Worm (Caenorhabditis elegans): ENCODE measurements around the gene srd-42.

srd-42 gene

DNA sequence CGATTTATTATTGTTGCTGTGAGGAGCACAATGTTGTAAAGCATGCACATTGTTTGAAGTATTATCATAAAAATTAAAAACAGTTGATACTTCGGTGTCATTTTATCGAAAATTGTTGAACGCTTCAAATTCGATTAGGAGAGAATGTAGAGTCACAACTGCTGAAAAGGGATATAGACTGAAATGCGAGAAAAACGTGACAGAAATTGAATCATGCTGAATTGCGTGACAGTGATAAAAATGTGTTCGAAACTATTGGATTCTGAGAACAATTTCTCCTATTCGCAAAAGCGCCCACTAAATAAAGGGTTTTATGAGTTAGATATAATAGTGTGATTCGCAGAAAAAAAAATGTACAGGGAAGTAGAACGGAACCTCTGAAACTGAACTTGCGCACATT, 5.5 kb upstream of the srd-42 start, which contains the start of gene srxa-8:
srxa-8 (minus strand) TSS at position 101 of the 400 bp plus-strand sequence.
- TF ChIP-seq nhr-11 (tag; optimal IDR thresholded peaks at IDR 0.05) (no peak), ama-1 (optimal IDR thresholded peaks at IDR 0.05) (no peak), nhr-23 (tag; optimal IDR thresholded peaks at IDR 0.05) (no peak), egl-27 (tag; optimal IDR thresholded peaks at IDR 0.05) (no peak), ztf-4 (tag; optimal IDR thresholded peaks at IDR 0.05) (no peak), jun-1 (tag; optimal IDR thresholded peaks at IDR 0.05) (no peak), elt-1 (tag; optimal IDR thresholded peaks at IDR 0.05) (no peak)

ce11 chrX:13307852-13308251, 4.6 kb upstream of the srd-42 start:
- no peak for TF ChIP-seq tbx-2 (tag; optimal IDR thresholded peaks at IDR 0.05)
- no peak for TF ChIP-seq nhr-76 (tag; optimal IDR thresholded peaks at IDR 0.05)
- no peak for TF ChIP-seq unc-62 (GFP tag; optimal IDR thresholded peaks at IDR 0.05)
- TF ChIP-seq fkh-2 (tag; optimal IDR thresholded peaks at IDR 0.05), result no peak
- TF ChIP-seq unc-39 (tag; optimal IDR thresholded peaks at IDR 0.05), result no peak
- TF ChIP-seq nhr-25 (tag; optimal IDR thresholded peaks at IDR 0.05), result no peak
- no peak for TF ChIP-seq ceh-82 (tag; optimal IDR thresholded peaks at IDR 0.05)
- peak; percentile 7 for TF ChIP-seq nhr-43 (tag; optimal IDR thresholded peaks at IDR 0.05; ENCODE audit: poor library complexity, severe bottlenecking)
- no peak for TF ChIP-seq ceh-16 (tag; optimal IDR thresholded peaks at IDR 0.05)
- no peak for TF ChIP-seq jun-1 (tag; optimal IDR thresholded peaks at IDR 0.05)
- no peak for TF ChIP-seq ceh-28 (tag; optimal IDR thresholded peaks at IDR 0.05)
- TF ChIP-seq pqm-1 (tag; optimal IDR thresholded peaks at IDR 0.05), result no peak
- no peak for TF ChIP-seq nhr-11 (tag; optimal IDR thresholded peaks at IDR 0.05)
- peak; percentile 8 for TF ChIP-seq nfya-1 (tag; optimal IDR thresholded peaks at IDR 0.05; ENCODE audit: insufficient read depth)
- TF ChIP-seq fos-1 (tag; optimal IDR thresholded peaks at IDR 0.05), result no peak
- TF ChIP-seq nhr-67 (tag; optimal IDR thresholded peaks at IDR 0.05), result no peak
- TF ChIP-seq sea-2 (GFP tag; optimal IDR thresholded peaks at IDR 0.05), result no peak

DNA sequence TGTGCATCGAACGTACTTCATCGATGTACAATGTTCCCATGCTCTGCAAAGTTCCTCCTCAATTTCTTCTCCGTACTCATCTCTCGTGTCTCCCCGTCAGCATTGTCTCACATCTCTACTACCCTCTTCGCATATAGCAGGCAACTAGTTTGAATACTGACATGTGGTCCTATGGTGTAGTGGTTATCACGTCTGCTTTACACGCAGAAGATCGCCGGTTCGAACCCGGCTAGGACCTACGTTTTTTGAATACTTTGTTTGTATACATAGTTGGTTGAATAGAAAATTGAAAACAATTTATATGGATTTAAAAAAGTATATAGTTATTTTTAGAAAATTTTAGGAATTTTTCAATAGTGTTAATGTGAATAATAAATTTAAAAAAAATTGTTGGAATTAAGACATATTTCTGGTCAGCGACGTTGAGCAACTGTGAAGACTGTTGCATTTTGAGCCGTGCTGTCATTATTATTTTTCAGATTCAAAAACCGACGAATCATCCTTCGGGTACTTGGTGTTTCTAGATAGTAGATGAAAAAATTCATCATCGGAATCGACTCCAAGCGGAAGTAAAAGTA, 3.7 kb upstream of the srd-42 start:
- TF ChIP-seq fkh-10 (GFP tag; optimal IDR thresholded peaks at IDR 0.05) (peak; percentile 25), tbx-2 (tag; optimal IDR thresholded peaks at IDR 0.05) (peak; percentile 83), fos-1 (tag; optimal IDR thresholded peaks at IDR 0.05) (no peak), nhr-23 (tag; optimal IDR thresholded peaks at IDR 0.05) (no peak), nhr-43 (tag; optimal IDR thresholded peaks at IDR 0.05; ENCODE audit: poor library complexity, severe bottlenecking) (peak; percentile 85), eor-1 (tag; optimal IDR thresholded peaks at IDR 0.05) (peak in 1 of 2 experiments; percentile 42), elt-2 (tag; optimal IDR thresholded peaks at IDR 0.05) (peak; percentile 55), ceh-16 (tag; optimal IDR thresholded peaks at IDR 0.05) (no peak), egl-27 (tag; optimal IDR thresholded peaks at IDR 0.05) (peak; percentile 83), ceh-28 (tag; optimal IDR thresholded peaks at IDR 0.05) (peak; percentile 14), nfya-1 (tag; optimal IDR thresholded peaks at IDR 0.05; ENCODE audit: insufficient read depth) (peak; percentile 68), nhr-11 (tag; optimal IDR thresholded peaks at IDR 0.05) (no peak), daf-12 (tag; optimal IDR thresholded peaks at IDR 0.05) (no peak), snpc-4 (tag; optimal IDR thresholded peaks at IDR 0.05) (peak; percentile 36), ama-1 (optimal IDR thresholded peaks at IDR 0.05) (no peak), pqm-1 (tag; optimal IDR thresholded peaks at IDR 0.05) (peak; percentile 1), skn-1 (tag; optimal IDR thresholded peaks at IDR 0.05) (peak; percentile 48), egl-5 (tag; optimal IDR thresholded peaks at IDR 0.05) (peak; percentile 54), jun-1 (tag; optimal IDR thresholded peaks at IDR 0.05) (peak; percentile 76), nhr-25 (tag; optimal IDR thresholded peaks at IDR 0.05) (peak; percentile 19), unc-62 (GFP tag; optimal IDR thresholded peaks at IDR 0.05) (peak; percentile 65), mdl-1 (tag; optimal IDR thresholded peaks at IDR 0.05) (no peak), lin-39 (tag; optimal IDR thresholded peaks at IDR 0.05) (peak; percentile 75), hmg-11 (tag; optimal IDR thresholded peaks at IDR 0.05) (no peak), mml-1 (tag; optimal IDR thresholded peaks at IDR 0.05) (no peak), ceh-9 (tag; optimal IDR thresholded peaks at IDR 0.05) (peak; percentile 34), ceh-82 (tag; optimal IDR thresholded peaks at IDR 0.05) (peak; percentile 64), lsy-12 (tag; optimal IDR thresholded peaks at IDR 0.05) (peak; percentile 95), lin-15B (tag; optimal IDR thresholded peaks at IDR 0.05) (peak; percentile 36)

DNA sequence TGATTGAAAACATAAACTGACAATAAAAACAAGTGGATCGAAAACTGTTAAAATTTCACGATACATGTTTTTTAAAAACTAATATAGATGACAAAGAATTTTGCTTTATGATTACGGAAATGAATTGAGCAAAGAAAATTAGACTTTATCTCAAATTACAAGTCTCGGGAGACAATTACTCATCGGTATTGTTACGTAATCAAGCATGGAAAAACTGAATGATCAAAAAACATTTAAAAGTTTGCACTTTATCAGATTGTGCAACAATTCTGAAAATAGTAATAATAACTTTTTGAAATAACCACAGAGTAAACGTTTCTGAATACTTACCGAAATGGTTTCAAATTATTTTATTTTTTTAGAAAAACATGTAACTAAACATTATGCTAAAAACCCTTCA, 2.5 kb upstream of the srd-42 start, which contains the start of gene srd-43:
srd-43 (minus strand) TSS at position 66 of the 400 bp plus-strand sequence.
- TF ChIP-seq nhr-11 (tag; optimal IDR thresholded peaks at IDR 0.05) (no peak), mml-1 (tag; optimal IDR thresholded peaks at IDR 0.05) (no peak), ama-1 (optimal IDR thresholded peaks at IDR 0.05) (no peak), nfya-1 (tag; optimal IDR thresholded peaks at IDR 0.05; ENCODE audit: insufficient read depth) (no peak), aly-2 (tag; optimal IDR thresholded peaks at IDR 0.05) (no peak), mdl-1 (tag; optimal IDR thresholded peaks at IDR 0.05) (no peak), skn-1 (tag; optimal IDR thresholded peaks at IDR 0.05) (no peak), nhr-43 (tag; optimal IDR thresholded peaks at IDR 0.05; ENCODE audit: poor library complexity, severe bottlenecking) (no peak), fkh-10 (GFP tag; optimal IDR thresholded peaks at IDR 0.05) (no peak), egl-5 (tag; optimal IDR thresholded peaks at IDR 0.05) (no peak), ceh-28 (tag; optimal IDR thresholded peaks at IDR 0.05) (no peak)
